Worm (Caenorhabditis elegans) whole organism, L2 larva: ENCODE results near the gene T20B12.3.

ENCODE experiments used
- ceh-82 ChIP-seq: fragments of 150-350 bp; optimal IDR thresholded peaks from 2 replicates; lab custom pipeline; 2014; ENCODE audit warnings: missing biosample characterization, missing genetic modification characterization
- mab-5 ChIP-seq: fragments of 150-350 bp; optimal IDR thresholded peaks from 2 replicates; lab custom pipeline; 2014; ENCODE audit warnings: missing biosample characterization, missing genetic modification characterization
- skn-1 ChIP-seq: sonication (generic microtip); optimal IDR thresholded peaks from 2 replicates; lab custom pipeline; 2017; ENCODE audit warnings: missing biosample characterization, missing genetic modification characterization
- snpc-4 ChIP-seq: fragments of 150-350 bp; optimal IDR thresholded peaks from 2 replicates; lab custom pipeline; 2014; ENCODE audit warnings: missing biosample characterization, missing genetic modification characterization
- unc-39 ChIP-seq: fragments of 150-350 bp; optimal IDR thresholded peaks from 2 replicates; lab custom pipeline; 2014; ENCODE audit warnings: missing biosample characterization, missing genetic modification characterization
- ztf-4 ChIP-seq: fragments of 150-350 bp; optimal IDR thresholded peaks from 2 replicates; lab custom pipeline; 2014; ENCODE audit warnings: missing biosample characterization, missing genetic modification characterization

DNA sequence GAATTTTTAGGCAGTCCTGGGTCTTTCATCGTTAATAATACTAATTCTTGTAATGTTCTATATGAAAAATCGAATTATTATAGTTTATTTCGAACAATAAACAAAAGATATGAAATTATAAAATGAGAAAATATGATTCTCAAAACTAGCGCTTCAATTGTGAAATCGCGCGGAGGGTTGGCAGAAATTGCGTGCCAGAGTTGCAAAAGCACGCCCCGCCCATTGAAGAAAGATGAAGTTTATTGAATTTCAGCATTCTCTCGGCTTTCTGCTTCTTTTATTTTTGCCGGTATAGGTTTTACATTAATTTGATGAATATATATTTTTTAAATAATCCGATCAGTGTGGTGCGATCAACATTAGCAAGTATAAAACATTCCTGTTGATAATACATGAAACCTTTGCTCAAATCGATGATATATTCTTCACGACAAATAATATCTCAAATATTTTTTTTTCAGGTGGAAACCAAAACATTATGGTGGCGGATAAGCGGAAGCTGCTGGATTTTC lies 22.8 kb upstream of the T20B12.3 start, which contains the start of the genes eco-1 and hmgr-1:
- TF ChIP-seq ceh-82 = no peak
- TF ChIP-seq snpc-4 = no peak
- TF ChIP-seq ztf-4 = no peak
- no peak for TF ChIP-seq mab-5 (tag; lab: Kevin White, UChicago)
- no peak for TF ChIP-seq skn-1 (tag; lab: Kevin White, UChicago)
- no peak for TF ChIP-seq unc-39 (tag; lab: Kevin White, UChicago)
